Fruit fly (Drosophila melanogaster) whole organism, wandering third instar larva: Measurements from ENCODE around the gene CG15747.

Experiments
- Abd-B ChIP-seq: fragments of >200 bp; optimal IDR thresholded peaks from 2 replicates; lab custom pipeline; 2017; ENCODE audit warnings: missing biosample characterization, missing genetic modification characterization
- CG32264 ChIP-seq: fragments of 200-800 bp; sonication (Bioruptor generic); optimal IDR thresholded peaks from 2 replicates; lab custom pipeline; 2016; ENCODE audit warnings: missing biosample characterization, missing genetic modification characterization
- CG9705 ChIP-seq: fragments of 200-800 bp; sonication (Bioruptor generic); optimal IDR thresholded peaks from 2 replicates; lab custom pipeline; 2018; ENCODE audit warnings: missing biosample characterization, mild to moderate bottlenecking, missing genetic modification characterization
- CrebA ChIP-seq: fragments of 200-800 bp; sonication (Bioruptor generic); optimal IDR thresholded peaks from 2 replicates; lab custom pipeline; 2016; ENCODE audit warnings: missing biosample characterization, mild to moderate bottlenecking, missing genetic modification characterization, borderline replicate concordance
- Dfd ChIP-seq: fragments of >200 bp; optimal IDR thresholded peaks from 2 replicates; lab custom pipeline; 2017; ENCODE audit warnings: missing biosample characterization, missing genetic modification characterization
- Dif ChIP-seq: fragments of 200-275, 200-300 bp; sonication (Bioruptor generic); optimal IDR thresholded peaks from 2 replicates; lab custom pipeline; 2018; ENCODE audit warnings: missing biosample characterization, missing genetic modification characterization; ENCODE audit not compliant: partially characterized antibody
- GATAd ChIP-seq: sonication (Bioruptor generic); optimal IDR thresholded peaks from 2 replicates; lab custom pipeline; 2016; ENCODE audit warnings: missing biosample characterization, missing genetic modification characterization
- HLH106 ChIP-seq: fragments of 200-800 bp; optimal IDR thresholded peaks from 3 replicates; lab custom pipeline; 2019; ENCODE audit warnings: missing biosample characterization, mild to moderate bottlenecking, missing genetic modification characterization, moderate library complexity
- Hnf4 ChIP-seq: fragments of 200-800 bp; sonication (Bioruptor generic); optimal IDR thresholded peaks from 2 replicates; lab custom pipeline; 2016; ENCODE audit warnings: missing biosample characterization, mild to moderate bottlenecking, missing genetic modification characterization
- Hr78 ChIP-seq: fragments of >200 bp; optimal IDR thresholded peaks from 2 replicates; lab custom pipeline; 2017; ENCODE audit warnings: missing biosample characterization, missing genetic modification characterization
- Hr83 ChIP-seq: fragments of 200-300 bp; sonication (Bioruptor generic); optimal IDR thresholded peaks from 2 replicates; lab custom pipeline; 2016; ENCODE audit warnings: missing biosample characterization, mild to moderate bottlenecking, missing genetic modification characterization, moderate library complexity; ENCODE audit not compliant: poor library complexity, severe bottlenecking
- Jra ChIP-seq: sonication (Bioruptor generic); optimal IDR thresholded peaks from 2 replicates; lab custom pipeline; 2016; ENCODE audit warnings: missing biosample characterization, missing genetic modification characterization
- Mio ChIP-seq: sonication (Bioruptor generic); optimal IDR thresholded peaks from 2 replicates; lab custom pipeline; 2016; ENCODE audit warnings: missing biosample characterization, missing genetic modification characterization
- Myc ChIP-seq: fragments of >200 bp; optimal IDR thresholded peaks from 2 replicates; lab custom pipeline; 2017
- N ChIP-seq: fragments of >200 bp; optimal IDR thresholded peaks from 2 replicates; lab custom pipeline; 2018; ENCODE audit warnings: missing biosample characterization, missing external identifiers, missing genetic modification characterization
- OdsH ChIP-seq: fragments of 200-800 bp; sonication (Bioruptor generic); optimal IDR thresholded peaks from 2 replicates; lab custom pipeline; 2016; ENCODE audit warnings: missing biosample characterization, mild to moderate bottlenecking, missing genetic modification characterization
- Rel ChIP-seq, 2 experiments: fragments of 200-800 bp; sonication (Bioruptor generic) in 1 of 2; optimal IDR thresholded peaks; 2 replicates in 1 of 2; 3 replicates in 1 of 2; lab custom pipeline; 2016 to 2019; ENCODE audit warnings: mild to moderate bottlenecking in 2 of 2, missing biosample characterization in 2 of 2, missing genetic modification characterization in 2 of 2, moderate library complexity in 1 of 2
- Sp1 ChIP-seq: fragments of 200-800 bp; sonication (Bioruptor generic); optimal IDR thresholded peaks from 3 replicates; lab custom pipeline; 2019; ENCODE audit warnings: missing biosample characterization, mild to moderate bottlenecking, missing genetic modification characterization, moderate library complexity
- Vsx2 ChIP-seq: fragments of 200-300, 225-300 bp; sonication (Bioruptor generic); optimal IDR thresholded peaks from 2 replicates; lab custom pipeline; 2018; ENCODE audit warnings: missing biosample characterization, missing genetic modification characterization; ENCODE audit not compliant: partially characterized antibody
- br ChIP-seq: fragments of 200-800 bp; sonication (Bioruptor generic); optimal IDR thresholded peaks from 2 replicates; lab custom pipeline; 2016; ENCODE audit warnings: missing biosample characterization, missing genetic modification characterization
- brk ChIP-seq: fragments of 200-800 bp; sonication (Bioruptor generic); optimal IDR thresholded peaks from 2 replicates; lab custom pipeline; 2016; ENCODE audit warnings: missing biosample characterization, mild to moderate bottlenecking, missing genetic modification characterization
- dl ChIP-seq, 2 experiments: fragments of 175-275, 200-275 bp in 1 of 2; fragments of 200-275 bp in 1 of 2; sonication (Bioruptor generic); optimal IDR thresholded peaks; lab custom pipeline; 2018; ENCODE audit warnings: mild to moderate bottlenecking in 2 of 2, missing biosample characterization in 2 of 2, missing genetic modification characterization in 2 of 2, moderate library complexity in 2 of 2; ENCODE audit not compliant: partially characterized antibody in 2 of 2, insufficient read depth in 1 of 2
- dmrt93B ChIP-seq: fragments of 200-800 bp; sonication (Bioruptor generic); optimal IDR thresholded peaks from 2 replicates; lab custom pipeline; 2018; ENCODE audit warnings: missing biosample characterization, mild to moderate bottlenecking, missing genetic modification characterization
- dsf ChIP-seq: sonication (Bioruptor generic); optimal IDR thresholded peaks from 2 replicates; lab custom pipeline; 2016; ENCODE audit warnings: missing biosample characterization, missing genetic modification characterization, borderline replicate concordance
- ey ChIP-seq: fragments of 200-800 bp; sonication (Bioruptor generic); optimal IDR thresholded peaks from 2 replicates; lab custom pipeline; 2016; ENCODE audit warnings: missing biosample characterization, missing genetic modification characterization
- foxo ChIP-seq, 2 experiments: fragments of 200-800 bp; sonication (Bioruptor generic); optimal IDR thresholded peaks; 2 replicates in 1 of 2; 3 replicates in 1 of 2; lab custom pipeline; 2016 to 2017; ENCODE audit warnings: missing biosample characterization in 2 of 2, missing genetic modification characterization in 2 of 2
- fru ChIP-seq: fragments of 200-800 bp; sonication (Bioruptor generic); optimal IDR thresholded peaks from 3 replicates; lab custom pipeline; 2016; ENCODE audit warnings: missing biosample characterization, mild to moderate bottlenecking, missing genetic modification characterization
- h ChIP-seq: fragments of 200-800 bp; sonication (Bioruptor generic); optimal IDR thresholded peaks from 3 replicates; lab custom pipeline; 2016; ENCODE audit warnings: missing biosample characterization, mild to moderate bottlenecking, missing genetic modification characterization
- jim ChIP-seq: fragments of 175-275, 200-325 bp; sonication (Bioruptor generic); optimal IDR thresholded peaks from 2 replicates; lab custom pipeline; 2016; ENCODE audit warnings: missing biosample characterization, mild to moderate bottlenecking, missing genetic modification characterization
- lola ChIP-seq: fragments of >200 bp; optimal IDR thresholded peaks from 2 replicates; lab custom pipeline; 2017; ENCODE audit warnings: missing biosample characterization, missing genetic modification characterization
- pan ChIP-seq: fragments of >200 bp; optimal IDR thresholded peaks from 2 replicates; lab custom pipeline; 2017
- psq ChIP-seq: fragments of 200-800 bp; sonication (Bioruptor generic); optimal IDR thresholded peaks from 3 replicates; lab custom pipeline; 2017; ENCODE audit warnings: missing biosample characterization, mild to moderate bottlenecking, missing genetic modification characterization, moderate library complexity
- rgr ChIP-seq: fragments of 200-800 bp; sonication (Bioruptor generic); optimal IDR thresholded peaks from 3 replicates; lab custom pipeline; 2016; ENCODE audit warnings: missing biosample characterization, mild to moderate bottlenecking, missing genetic modification characterization
- sage ChIP-seq: fragments of 200-800 bp; sonication (Bioruptor generic); optimal IDR thresholded peaks from 2 replicates; lab custom pipeline; 2016; ENCODE audit warnings: missing biosample characterization, mild to moderate bottlenecking, missing genetic modification characterization
- sv ChIP-seq: fragments of 200-800 bp; sonication (Bioruptor generic); optimal IDR thresholded peaks from 3 replicates; lab custom pipeline; 2016; ENCODE audit warnings: missing biosample characterization, missing genetic modification characterization
- tai ChIP-seq: sonication (Bioruptor generic); optimal IDR thresholded peaks from 2 replicates; lab custom pipeline; 2016; ENCODE audit warnings: missing biosample characterization, missing genetic modification characterization
- usp ChIP-seq: fragments of >200 bp; optimal IDR thresholded peaks from 2 replicates; lab custom pipeline; 2017; ENCODE audit warnings: missing biosample characterization, missing genetic modification characterization
- woc ChIP-seq: sonication (Bioruptor generic); optimal IDR thresholded peaks from 2 replicates; lab custom pipeline; 2016; ENCODE audit warnings: missing biosample characterization, mild to moderate bottlenecking, missing genetic modification characterization

The CG15747 gene

dm6 chrX:13372512-13372911 lies 34.4 kb downstream of the CG15747 start:
- TF ChIP-seq Dfd (GFP tag; lab: Kevin White, UChicago) = no peak
- TF ChIP-seq fru (GFP tag; lab: Kevin White, UChicago) = no peak

dm6 chrX:13373239-13374153 lies 35.4 kb downstream of the CG15747 start:
- TF ChIP-seq sv (peak; percentile 63), usp (GFP tag; lab: Kevin White, UChicago) (no peak), Hr78 (GFP tag; lab: Kevin White, UChicago) (no peak), jim (GFP tag; lab: Kevin White, UChicago) (no peak), Sp1 (GFP tag; lab: Kevin White, UChicago) (peak; percentile 94), tai (GFP tag; lab: Kevin White, UChicago) (no peak), HLH106 (peak; percentile 90), CG9705 (GFP tag; lab: Kevin White, UChicago) (peak; percentile 69), pan (no peak), Hnf4 (GFP tag; lab: Kevin White, UChicago) (peak; percentile 76), br (GFP tag; lab: Kevin White, UChicago) (peak; percentile 79), N (GFP tag; lab: Kevin White, UChicago) (no peak), Rel (GFP tag; optimal IDR thresholded peaks at IDR 0.05; lab: Kevin White, UChicago) (no peak), Rel (tag; optimal IDR thresholded peaks at IDR 0.05; lab: Kevin White, UChicago) (peak; percentile 57), dmrt93B (GFP tag; lab: Kevin White, UChicago) (peak; percentile 71), foxo (GFP tag; optimal IDR thresholded peaks at IDR 0.05; lab: Kevin White, UChicago) (peak in 1 of 2 experiments; percentile 70), sage (GFP tag; lab: Kevin White, UChicago) (peak; percentile 61), CG32264 (GFP tag; lab: Kevin White, UChicago) (no peak), Abd-B (GFP tag; lab: Kevin White, UChicago) (no peak), fru (GFP tag; lab: Kevin White, UChicago) (peak; percentile 53), dsf (GFP tag; lab: Kevin White, UChicago) (peak; percentile 55), Dfd (GFP tag; lab: Kevin White, UChicago) (no peak), OdsH (GFP tag; lab: Kevin White, UChicago) (peak; percentile 87), ey (GFP tag; lab: Kevin White, UChicago) (peak; percentile 83), Hr83 (GFP tag; lab: Kevin White, UChicago) (no peak), Vsx2 (GFP tag; lab: Kevin White, UChicago) (no peak), Mio (GFP tag; lab: Kevin White, UChicago) (no peak), rgr (GFP tag; lab: Kevin White, UChicago) (peak; percentile 92), lola (GFP tag; lab: Kevin White, UChicago) (no peak), CrebA (GFP tag; lab: Kevin White, UChicago) (no peak), brk (GFP tag; lab: Kevin White, UChicago) (peak; percentile 91), Dif (GFP tag; lab: Kevin White, UChicago) (no peak), Jra (peak; percentile 44), dl (GFP tag; optimal IDR thresholded peaks at IDR 0.05; lab: Kevin White, UChicago; ENCODE audit: insufficient read depth in 1 of 2, partially characterized antibody in 2 of 2) (peak in 1 of 2 experiments; percentile 0), woc (peak; percentile 75), Myc (lab: Kevin White, UChicago) (peak; percentile 1), psq (peak; percentile 82), h (peak; percentile 92), GATAd (peak; percentile 37)
